Worm (Caenorhabditis elegans) whole organism, midembryonic: ENCODE results near the gene piki-1.

Experiments
- T22C8.4 ChIP-seq: fragments of 200-800 bp; sonication (Bioruptor generic); IDR thresholded peaks from 2 replicates; pipeline ENCODE4 v1.3.6; 2022; ENCODE audit warnings: missing genetic modification characterization, missing compliant biosample characterization
- flt-1 ChIP-seq: fragments of 200-800 bp; sonication (Bioruptor generic); IDR thresholded peaks from 2 replicates; pipeline ENCODE4 v1.3.6; 2022; ENCODE audit warnings: missing genetic modification characterization, missing compliant biosample characterization
- tab-1 ChIP-seq: fragments of 200-800 bp; sonication (Bioruptor generic); IDR thresholded peaks from 2 replicates; pipeline ENCODE4 v1.3.6; 2022; ENCODE audit warnings: missing genetic modification characterization, missing compliant biosample characterization
- ztf-23 ChIP-seq: fragments of 200-800 bp; sonication (Bioruptor generic); IDR thresholded peaks from 2 replicates; pipeline ENCODE4 v1.3.6; 2022; ENCODE audit warnings: missing genetic modification reagents, missing genetic modification characterization, missing compliant biosample characterization

- TF ChIP-seq T22C8.4 (no peak), ztf-23 (GFP tag; lab: Robert Waterston, UW) (no peak), flt-1 (no peak), tab-1 (GFP tag; lab: Robert Waterston, UW) (0 out of 2 replicates have a peak, but pooled peaks have one; percentile 14)
Measured at ce11 chrX:15279301-15279700, 33.1 kb upstream of the piki-1 start.
